Worm (Caenorhabditis elegans): ENCODE results near the gene mml-1.

DNA sequence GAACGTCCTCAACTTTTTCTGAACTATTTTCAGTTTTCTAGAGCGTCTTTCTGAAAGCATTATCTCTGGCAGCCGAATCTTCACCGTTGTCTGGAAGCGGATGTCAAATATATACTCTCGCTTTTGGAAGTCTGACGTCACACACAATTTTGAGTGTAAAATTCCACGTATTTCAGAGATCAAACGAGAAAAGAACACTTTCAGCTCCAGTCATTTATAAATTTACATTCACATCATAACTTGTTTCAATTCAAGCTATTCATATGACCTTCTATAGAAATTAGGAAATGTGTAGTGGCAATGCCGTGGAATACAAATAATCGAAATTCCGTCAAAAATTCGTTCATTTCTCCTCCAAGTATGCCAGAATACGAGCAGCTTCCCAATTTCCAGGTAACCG, 8.9 kb downstream of the mml-1 start, which contains the start of gene F08F8.11:
- TF ChIP-seq flt-1 (GFP tag; IDR thresholded peaks at IDR 0.05) (no peak), ceh-36 (tag; optimal IDR thresholded peaks at IDR 0.05) (no peak), ama-1 (optimal IDR thresholded peaks at IDR 0.05) (no peak)
